Fruit fly (Drosophila melanogaster) whole organism, adult: ENCODE measurements around the gene CG12347.

Experiments used
- CG11617 ChIP-seq: fragments of 200-800 bp; sonication (Bioruptor generic); optimal IDR thresholded peaks from 2 replicates; lab custom pipeline; 2017; ENCODE audit warnings: mild to moderate bottlenecking, missing biosample characterization, missing genetic modification reagents, missing genetic modification characterization
- CG12768 ChIP-seq: fragments of 200-800 bp; sonication (Bioruptor generic); optimal IDR thresholded peaks from 2 replicates; lab custom pipeline; 2017; ENCODE audit warnings: missing biosample characterization, missing genetic modification characterization, mild to moderate bottlenecking, moderate library complexity, missing genetic modification reagents
- CG14711 ChIP-seq: fragments of 200-800 bp; sonication (Bioruptor generic); optimal IDR thresholded peaks from 2 replicates; lab custom pipeline; 2018; ENCODE audit warnings: missing biosample characterization, mild to moderate bottlenecking, missing genetic modification characterization, moderate library complexity
- CG1620 ChIP-seq: fragments of 200-800 bp; sonication (Bioruptor generic); optimal IDR thresholded peaks from 2 replicates; lab custom pipeline; 2016; ENCODE audit warnings: missing biosample characterization, missing genetic modification characterization
- CG33017 ChIP-seq: fragments of 200-800 bp; sonication (Bioruptor generic); optimal IDR thresholded peaks from 2 replicates; lab custom pipeline; 2018; ENCODE audit warnings: missing biosample characterization, mild to moderate bottlenecking, missing genetic modification characterization, moderate library complexity
- CG5204 ChIP-seq: fragments of 200-800 bp; sonication (Bioruptor generic); optimal IDR thresholded peaks from 2 replicates; lab custom pipeline; 2016; ENCODE audit warnings: missing biosample characterization, missing genetic modification characterization
- CG7045 ChIP-seq: fragments of 200-800 bp; sonication (Bioruptor generic); optimal IDR thresholded peaks from 2 replicates; lab custom pipeline; 2017; ENCODE audit warnings: missing biosample characterization, mild to moderate bottlenecking, missing genetic modification characterization
- CG7101 ChIP-seq: fragments of 200-800 bp; sonication (Bioruptor generic); optimal IDR thresholded peaks from 2 replicates; lab custom pipeline; 2018; ENCODE audit warnings: missing biosample characterization, mild to moderate bottlenecking, missing genetic modification characterization, moderate library complexity
- Clk ChIP-seq: fragments of 200-800 bp; sonication (Bioruptor generic); optimal IDR thresholded peaks from 2 replicates; lab custom pipeline; 2017; ENCODE audit warnings: missing biosample characterization, missing genetic modification characterization
- Mnt ChIP-seq: fragments of 200-800 bp; sonication (Bioruptor generic); optimal IDR thresholded peaks from 2 replicates; lab custom pipeline; 2016; ENCODE audit warnings: missing biosample characterization, mild to moderate bottlenecking, missing genetic modification characterization
- bab1 ChIP-seq: fragments of 200-800 bp; sonication (Bioruptor generic); optimal IDR thresholded peaks from 3 replicates; lab custom pipeline; 2019; ENCODE audit warnings: missing biosample characterization, mild to moderate bottlenecking, missing genetic modification characterization, moderate library complexity
- kay ChIP-seq: fragments of 200-800 bp; sonication (Bioruptor generic); peaks from one replicate; lab custom pipeline; 2016; ENCODE audit warnings: missing biosample characterization, missing genetic modification characterization, borderline replicate concordance
- ovo ChIP-seq: fragments of 200-800 bp; sonication (Bioruptor generic); optimal IDR thresholded peaks from 2 replicates; lab custom pipeline; 2016; ENCODE audit warnings: missing biosample characterization, missing genetic modification characterization
- pad ChIP-seq: fragments of 200-800 bp; sonication (Bioruptor generic); optimal IDR thresholded peaks from 3 replicates; lab custom pipeline; 2017; ENCODE audit warnings: missing biosample characterization, missing genetic modification characterization, mild to moderate bottlenecking, moderate library complexity, missing genetic modification reagents

dm6 chr3R:17941086-17941485, 34.8 kb downstream of the CG12347 start:
- TF ChIP-seq Clk (no peak), CG7045 (GFP tag; lab: Kevin White, UChicago) (no peak), CG14711 (tag; lab: Kevin White, UChicago) (no peak), CG12768 (GFP tag; lab: Kevin White, UChicago) (no peak), bab1 (GFP tag; lab: Kevin White, UChicago) (no peak), ovo (no peak), CG11617 (GFP tag; lab: Kevin White, UChicago) (no peak), Mnt (GFP tag; lab: Kevin White, UChicago) (no peak), CG1620 (no peak), CG7101 (no peak), pad (GFP tag; lab: Kevin White, UChicago) (no peak), kay (no peak), CG33017 (tag; lab: Kevin White, UChicago) (no peak), CG5204 (GFP tag; lab: Kevin White, UChicago) (no peak)
